Worm (Caenorhabditis elegans) whole organism, late embryonic: ENCODE measurements around the gene F58D12.3.

Experiments used
- C08G9.2 ChIP-seq: sonication (generic microtip); optimal IDR thresholded peaks from 2 replicates; lab custom pipeline; 2016; ENCODE audit warnings: mild to moderate bottlenecking, missing genetic modification characterization, moderate library complexity, missing compliant biosample characterization
- C38D4.7 ChIP-seq: fragments of 200-800 bp; sonication (Bioruptor generic); optimal IDR thresholded peaks from 2 replicates; lab custom pipeline; 2018; ENCODE audit warnings: mild to moderate bottlenecking, missing genetic modification characterization, moderate library complexity, missing compliant biosample characterization
- F13H6.1 ChIP-seq: sonication (generic microtip); optimal IDR thresholded peaks from 2 replicates; lab custom pipeline; 2016; ENCODE audit warnings: missing genetic modification characterization, missing compliant biosample characterization
- K02D7.2 ChIP-seq: sonication (generic microtip); optimal IDR thresholded peaks from 2 replicates; lab custom pipeline; 2017; ENCODE audit warnings: mild to moderate bottlenecking, missing genetic modification characterization, missing compliant biosample characterization
- T23F11.4 ChIP-seq: fragments of 200-800 bp; sonication (Bioruptor generic); optimal IDR thresholded peaks from 2 replicates; lab custom pipeline; 2018; ENCODE audit warnings: mild to moderate bottlenecking, missing genetic modification characterization, missing compliant biosample characterization
- Y22D7AL.16 ChIP-seq: sonication (generic microtip); optimal IDR thresholded peaks from 2 replicates; lab custom pipeline; 2016; ENCODE audit warnings: missing genetic modification characterization, missing compliant biosample characterization
- ahr-1 ChIP-seq: sonication (generic microtip); optimal IDR thresholded peaks from 2 replicates; lab custom pipeline; 2016; ENCODE audit warnings: missing genetic modification characterization, missing compliant biosample characterization
- ceh-18 ChIP-seq: sonication (generic microtip); optimal IDR thresholded peaks from 2 replicates; lab custom pipeline; 2016; ENCODE audit warnings: missing genetic modification characterization, missing compliant biosample characterization
- ceh-2 ChIP-seq: sonication (generic microtip); optimal IDR thresholded peaks from 2 replicates; lab custom pipeline; 2016; ENCODE audit warnings: missing genotype, missing genetic modification characterization, missing compliant biosample characterization
- ceh-24 ChIP-seq: sonication (generic microtip); optimal IDR thresholded peaks from 2 replicates; lab custom pipeline; 2016; ENCODE audit warnings: mild to moderate bottlenecking, missing genetic modification characterization, missing compliant biosample characterization
- ceh-30 ChIP-seq: fragments of 150-350 bp; optimal IDR thresholded peaks from 2 replicates; lab custom pipeline; 2014; ENCODE audit warnings: missing biosample characterization, missing genetic modification characterization
- ceh-45 ChIP-seq: fragments of 200-800 bp; sonication (Bioruptor generic); IDR thresholded peaks from 2 replicates; pipeline ENCODE4 v1.3.6; 2022; ENCODE audit warnings: missing genetic modification reagents, missing genetic modification characterization, missing compliant biosample characterization
- ceh-6 ChIP-seq: fragments of 200-800 bp; sonication (Bioruptor generic); optimal IDR thresholded peaks from 2 replicates; lab custom pipeline; 2018; ENCODE audit warnings: mild to moderate bottlenecking, missing genetic modification characterization, missing compliant biosample characterization
- ceh-9 ChIP-seq: sonication (generic microtip); optimal IDR thresholded peaks from 2 replicates; lab custom pipeline; 2016; ENCODE audit warnings: mild to moderate bottlenecking, missing genetic modification characterization, inconsistent platforms, missing compliant biosample characterization
- che-1 ChIP-seq: sonication (generic microtip); optimal IDR thresholded peaks from 2 replicates; lab custom pipeline; 2016; ENCODE audit warnings: mild to moderate bottlenecking, missing genetic modification characterization, missing compliant biosample characterization
- dve-1 ChIP-seq: sonication (generic microtip); optimal IDR thresholded peaks from 2 replicates; lab custom pipeline; 2017; ENCODE audit warnings: antibody characterized with exemption, mild to moderate bottlenecking, missing genetic modification characterization, missing compliant biosample characterization
- elt-2 ChIP-seq: sonication (generic microtip); optimal IDR thresholded peaks from 2 replicates; lab custom pipeline; 2016; ENCODE audit warnings: missing genetic modification reagents, missing genetic modification characterization, missing compliant biosample characterization
- ets-4 ChIP-seq: sonication (generic microtip); optimal IDR thresholded peaks from 2 replicates; lab custom pipeline; 2016; ENCODE audit warnings: missing genetic modification characterization, missing compliant biosample characterization
- fax-1 ChIP-seq: sonication (generic microtip); optimal IDR thresholded peaks from 2 replicates; lab custom pipeline; 2016; ENCODE audit warnings: missing genotype, missing genetic modification characterization, missing compliant biosample characterization
- fkh-6 ChIP-seq: sonication (generic microtip); optimal IDR thresholded peaks from 2 replicates; lab custom pipeline; 2016; ENCODE audit warnings: missing genetic modification characterization, missing compliant biosample characterization
- hlh-15 ChIP-seq: sonication (generic microtip); optimal IDR thresholded peaks from 2 replicates; lab custom pipeline; 2016; ENCODE audit warnings: missing genetic modification characterization, missing compliant biosample characterization
- hlh-8 ChIP-seq: sonication (generic microtip); optimal IDR thresholded peaks from 2 replicates; lab custom pipeline; 2016; ENCODE audit warnings: missing genotype, missing genetic modification characterization, missing compliant biosample characterization
- lim-6 ChIP-seq: sonication (generic microtip); optimal IDR thresholded peaks from 2 replicates; lab custom pipeline; 2016; ENCODE audit warnings: missing genetic modification characterization, missing compliant biosample characterization
- lin-11 ChIP-seq: fragments of 200-800 bp; sonication (Bioruptor generic); optimal IDR thresholded peaks from 2 replicates; lab custom pipeline; 2018; ENCODE audit warnings: mild to moderate bottlenecking, missing genetic modification characterization, missing compliant biosample characterization
- madf-2 ChIP-seq: sonication (generic microtip); optimal IDR thresholded peaks from 2 replicates; lab custom pipeline; 2017; ENCODE audit warnings: missing genetic modification characterization, missing compliant biosample characterization
- mec-3 ChIP-seq: sonication (generic microtip); optimal IDR thresholded peaks from 2 replicates; lab custom pipeline; 2016; ENCODE audit warnings: borderline replicate concordance, missing genetic modification characterization, missing compliant biosample characterization
- nhr-11 ChIP-seq: fragments of 150-350 bp; optimal IDR thresholded peaks from 2 replicates; lab custom pipeline; 2014; ENCODE audit warnings: missing biosample characterization, missing genetic modification characterization
- nhr-232 ChIP-seq: sonication (generic microtip); optimal IDR thresholded peaks from 2 replicates; lab custom pipeline; 2016; ENCODE audit warnings: missing genetic modification characterization, missing compliant biosample characterization
- npax-4 ChIP-seq: sonication (generic microtip); optimal IDR thresholded peaks from 2 replicates; lab custom pipeline; 2016; ENCODE audit warnings: missing genetic modification characterization, missing compliant biosample characterization
- odd-2 ChIP-seq: sonication (generic microtip); optimal IDR thresholded peaks from 2 replicates; lab custom pipeline; 2017; ENCODE audit warnings: antibody characterized with exemption, mild to moderate bottlenecking, missing genetic modification characterization, missing compliant biosample characterization
- pat-9 ChIP-seq: fragments of 200-800 bp; sonication (Bioruptor generic); optimal IDR thresholded peaks from 2 replicates; lab custom pipeline; 2018; ENCODE audit warnings: mild to moderate bottlenecking, missing genetic modification characterization, moderate library complexity, missing compliant biosample characterization
- pax-1 ChIP-seq: fragments of 150-350 bp; optimal IDR thresholded peaks from 2 replicates; lab custom pipeline; 2014; ENCODE audit warnings: missing biosample characterization, missing genetic modification characterization
- pros-1 ChIP-seq: fragments of 150-350 bp; optimal IDR thresholded peaks from 2 replicates; lab custom pipeline; 2014; ENCODE audit warnings: missing biosample characterization, missing genetic modification reagents, missing genetic modification characterization
- ref-2 ChIP-seq: sonication (generic microtip); optimal IDR thresholded peaks from 2 replicates; lab custom pipeline; 2016; ENCODE audit warnings: missing genetic modification characterization, missing compliant biosample characterization
- sox-2 ChIP-seq: fragments of 200-800 bp; sonication (Bioruptor generic); IDR thresholded peaks from 2 replicates; pipeline ENCODE4 v1.3.6; 2022; ENCODE audit warnings: missing genetic modification reagents, missing genetic modification characterization, missing compliant biosample characterization
- sox-4 ChIP-seq: sonication (generic microtip); optimal IDR thresholded peaks from 2 replicates; lab custom pipeline; 2017; ENCODE audit warnings: mild to moderate bottlenecking, missing genetic modification characterization, inconsistent platforms, missing compliant biosample characterization
- ttx-3 ChIP-seq: sonication (generic microtip); optimal IDR thresholded peaks from 2 replicates; lab custom pipeline; 2016; ENCODE audit warnings: missing genetic modification reagents, missing genetic modification characterization, missing compliant biosample characterization
- unc-55 ChIP-seq: sonication (generic microtip); optimal IDR thresholded peaks from 2 replicates; lab custom pipeline; 2017; ENCODE audit warnings: missing biosample characterization, missing genetic modification reagents, missing genetic modification characterization
- unc-86 ChIP-seq: sonication (generic microtip); optimal IDR thresholded peaks from 2 replicates; lab custom pipeline; 2016; ENCODE audit warnings: missing genetic modification characterization, missing compliant biosample characterization

Gene F58D12.3

DNA sequence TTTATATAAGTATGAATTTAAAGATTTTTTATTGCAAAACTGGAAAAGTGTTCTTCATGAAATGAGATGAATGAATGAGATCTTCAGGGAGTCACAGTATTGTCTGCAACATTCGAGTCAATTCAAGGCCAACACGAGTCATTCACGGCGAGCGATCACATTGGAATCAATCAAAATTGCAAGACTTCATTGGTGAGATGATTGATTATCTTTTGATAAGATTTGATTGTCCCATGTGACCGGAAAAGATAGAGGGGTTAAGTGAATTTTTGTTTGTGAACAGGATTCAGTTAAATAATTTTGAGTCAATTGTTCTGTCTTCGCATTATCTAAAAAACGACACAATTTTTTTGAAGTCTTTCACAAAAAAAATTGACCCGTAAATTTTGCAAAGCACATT lies 37.3 kb downstream of the F58D12.3 start:
- TF ChIP-seq pros-1 = no peak
- TF ChIP-seq F13H6.1 (tag; lab: Kevin White, UChicago) = no peak
- peak; percentile 9 for TF ChIP-seq unc-55 (GFP tag; lab: Kevin White, UChicago)
- TF ChIP-seq lin-11 = no peak
- TF ChIP-seq unc-86 (tag; lab: Kevin White, UChicago) = no peak

DNA sequence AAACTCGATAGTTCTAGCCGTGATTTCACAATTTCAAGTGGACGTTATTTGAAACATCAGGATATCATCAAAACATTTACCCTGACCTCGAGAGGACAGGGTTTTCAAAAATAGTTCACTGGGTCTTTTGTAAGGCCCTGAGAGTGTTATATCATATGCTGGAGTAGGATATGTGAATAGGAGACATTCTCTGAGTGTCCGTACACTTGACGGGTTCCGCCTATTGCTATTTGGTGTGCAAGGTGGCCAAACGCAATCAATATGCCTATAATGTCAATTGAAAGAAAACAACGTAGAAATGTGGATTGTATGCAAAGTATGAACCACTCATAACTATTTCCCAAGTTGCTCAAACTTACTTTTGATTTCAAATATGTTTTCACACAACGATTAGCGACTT lies 39.7 kb downstream of the F58D12.3 start:
- no peak for TF ChIP-seq hlh-8 (tag; lab: Kevin White, UChicago)
- TF ChIP-seq Y22D7AL.16 (tag; lab: Kevin White, UChicago) = no peak
- TF ChIP-seq ttx-3 (tag; lab: Kevin White, UChicago) = no peak
- TF ChIP-seq ceh-45 = no peak
- no peak for TF ChIP-seq npax-4 (tag; lab: Kevin White, UChicago)
- TF ChIP-seq ahr-1 = no peak
- TF ChIP-seq madf-2 (tag; lab: Kevin White, UChicago) = no peak
- no peak for TF ChIP-seq C38D4.7 (GFP tag; lab: Kevin White, UChicago)
- no peak for TF ChIP-seq pat-9
- no peak for TF ChIP-seq mec-3 (tag; lab: Kevin White, UChicago)
- TF ChIP-seq odd-2 = no peak
- no peak for TF ChIP-seq che-1 (tag; lab: Kevin White, UChicago)

ce11 chrV:14098519-14098918 lies 40.9 kb downstream of the F58D12.3 start, which contains the start of the genes D1086.2 and D1086.1:
D1086.2 (minus strand) TSS chrV:14098668.
D1086.1 (plus strand) TSS chrV:14098858.
- no peak for TF ChIP-seq hlh-15 (tag; lab: Kevin White, UChicago)
- no peak for TF ChIP-seq ceh-2 (tag; lab: Kevin White, UChicago)
- no peak for TF ChIP-seq ref-2 (tag; lab: Kevin White, UChicago)
- TF ChIP-seq ceh-18 (tag; lab: Kevin White, UChicago) = no peak
- no peak for TF ChIP-seq ceh-30 (tag; lab: Kevin White, UChicago)
- TF ChIP-seq elt-2 = no peak
- no peak for TF ChIP-seq pax-1
- TF ChIP-seq sox-4 = no peak
- no peak for TF ChIP-seq nhr-11 (tag; lab: Kevin White, UChicago)
- TF ChIP-seq fkh-6 (tag; lab: Kevin White, UChicago) = no peak
- TF ChIP-seq unc-55 (GFP tag; lab: Kevin White, UChicago) = no peak
- no peak for TF ChIP-seq K02D7.2 (tag; lab: Kevin White, UChicago)
- TF ChIP-seq T23F11.4 (GFP tag; lab: Kevin White, UChicago) = no peak

ce11 chrV:14100886-14101285 lies 43.2 kb downstream of the F58D12.3 start, which contains the start of gene D1086.12:
D1086.12 (plus strand) TSS chrV:14101186.
- TF ChIP-seq sox-4 (no peak), pros-1 (no peak), unc-86 (tag; lab: Kevin White, UChicago) (no peak), ceh-24 (tag; lab: Kevin White, UChicago) (no peak), hlh-8 (tag; lab: Kevin White, UChicago) (no peak), unc-55 (GFP tag; lab: Kevin White, UChicago) (no peak), C08G9.2 (tag; lab: Kevin White, UChicago) (no peak), nhr-232 (tag; lab: Kevin White, UChicago) (no peak), dve-1 (tag; lab: Kevin White, UChicago) (no peak), npax-4 (tag; lab: Kevin White, UChicago) (no peak), pat-9 (no peak)

DNA sequence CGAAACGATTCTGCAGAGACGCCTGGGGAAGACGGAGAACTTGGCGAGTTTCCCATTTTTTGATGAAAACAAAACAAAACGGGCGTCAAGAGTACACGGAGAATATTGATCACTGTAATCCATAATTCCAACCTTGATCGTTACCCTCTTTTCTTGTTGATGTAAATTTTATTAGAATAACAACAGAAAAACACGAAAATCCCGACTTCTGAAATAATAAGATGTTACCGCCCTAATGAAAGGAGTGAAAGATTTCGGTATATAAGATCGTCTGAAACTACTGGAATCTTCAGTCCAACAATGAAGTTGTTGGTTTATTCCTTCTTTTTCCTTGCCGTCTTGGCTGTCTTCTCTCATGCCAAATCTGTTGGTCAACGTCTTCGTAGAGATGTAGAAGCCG lies 46.3 kb downstream of the F58D12.3 start, which contains the start of gene D1086.9:
D1086.9 (plus strand) TSS at position 301 of the 400 bp plus-strand sequence.
- TF ChIP-seq ahr-1 (no peak), fax-1 (tag; lab: Kevin White, UChicago) (no peak), F13H6.1 (tag; lab: Kevin White, UChicago) (no peak), dve-1 (tag; lab: Kevin White, UChicago) (no peak), lim-6 (no peak), ceh-6 (GFP tag; lab: Kevin White, UChicago) (no peak), ets-4 (tag; lab: Kevin White, UChicago) (no peak), ceh-9 (tag; lab: Kevin White, UChicago) (no peak), sox-2 (GFP tag; lab: Robert Waterston, UW) (no peak), npax-4 (tag; lab: Kevin White, UChicago) (no peak), pax-1 (no peak)
